Fruit fly (Drosophila melanogaster) whole organism, wandering third instar larva: ENCODE measurements around the gene Prosbeta4R1.

Source experiments
- CG9705 ChIP-seq: fragments of 200-800 bp; sonication (Bioruptor generic); optimal IDR thresholded peaks from 2 replicates; lab custom pipeline; 2018; ENCODE audit warnings: missing biosample characterization, mild to moderate bottlenecking, missing genetic modification characterization
- CrebA ChIP-seq: fragments of 200-800 bp; sonication (Bioruptor generic); optimal IDR thresholded peaks from 2 replicates; lab custom pipeline; 2016; ENCODE audit warnings: missing biosample characterization, mild to moderate bottlenecking, missing genetic modification characterization, borderline replicate concordance
- GATAd ChIP-seq: sonication (Bioruptor generic); optimal IDR thresholded peaks from 2 replicates; lab custom pipeline; 2016; ENCODE audit warnings: missing biosample characterization, missing genetic modification characterization
- Jra ChIP-seq: sonication (Bioruptor generic); optimal IDR thresholded peaks from 2 replicates; lab custom pipeline; 2016; ENCODE audit warnings: missing biosample characterization, missing genetic modification characterization
- Myc ChIP-seq: fragments of >200 bp; optimal IDR thresholded peaks from 2 replicates; lab custom pipeline; 2017
- N ChIP-seq: fragments of >200 bp; optimal IDR thresholded peaks from 2 replicates; lab custom pipeline; 2018; ENCODE audit warnings: missing biosample characterization, missing external identifiers, missing genetic modification characterization
- brk ChIP-seq: fragments of 200-800 bp; sonication (Bioruptor generic); optimal IDR thresholded peaks from 2 replicates; lab custom pipeline; 2016; ENCODE audit warnings: missing biosample characterization, mild to moderate bottlenecking, missing genetic modification characterization
- foxo ChIP-seq, 2 experiments: fragments of 200-800 bp; sonication (Bioruptor generic); optimal IDR thresholded peaks; 2 replicates in 1 of 2; 3 replicates in 1 of 2; lab custom pipeline; 2016 to 2017; ENCODE audit warnings: missing biosample characterization in 2 of 2, missing genetic modification characterization in 2 of 2
- fru ChIP-seq: fragments of 200-800 bp; sonication (Bioruptor generic); optimal IDR thresholded peaks from 3 replicates; lab custom pipeline; 2016; ENCODE audit warnings: missing biosample characterization, mild to moderate bottlenecking, missing genetic modification characterization
- lola ChIP-seq: fragments of >200 bp; optimal IDR thresholded peaks from 2 replicates; lab custom pipeline; 2017; ENCODE audit warnings: missing biosample characterization, missing genetic modification characterization
- psq ChIP-seq: fragments of 200-800 bp; sonication (Bioruptor generic); optimal IDR thresholded peaks from 3 replicates; lab custom pipeline; 2017; ENCODE audit warnings: missing biosample characterization, mild to moderate bottlenecking, missing genetic modification characterization, moderate library complexity
- rgr ChIP-seq: fragments of 200-800 bp; sonication (Bioruptor generic); optimal IDR thresholded peaks from 3 replicates; lab custom pipeline; 2016; ENCODE audit warnings: missing biosample characterization, mild to moderate bottlenecking, missing genetic modification characterization

DNA sequence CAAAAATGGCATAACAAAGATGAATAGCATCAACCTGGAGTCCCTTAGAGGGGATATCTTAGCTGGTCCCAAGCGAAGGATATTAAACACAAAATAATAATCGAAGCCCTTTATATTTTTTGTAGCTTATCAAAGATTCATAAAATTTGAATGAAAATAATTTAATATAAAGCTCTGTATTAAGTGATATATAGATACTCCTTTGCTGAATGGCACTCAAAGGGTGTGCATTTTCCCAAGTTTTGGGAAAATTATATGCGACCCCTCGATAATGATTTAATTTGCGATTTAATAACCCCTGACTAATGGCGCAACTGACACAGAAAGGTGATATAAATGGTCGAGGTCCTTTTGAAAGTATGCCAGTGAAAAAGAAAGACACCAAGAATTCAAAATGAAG lies 903 bp downstream of the Prosbeta4R1 start, which contains the start of gene Or23a:
- TF ChIP-seq fru (GFP tag; lab: Kevin White, UChicago) (no peak), CrebA (GFP tag; lab: Kevin White, UChicago) (no peak), CG9705 (no peak), GATAd (no peak), lola (GFP tag; lab: Kevin White, UChicago) (no peak), psq (GFP tag; lab: Kevin White, UChicago) (no peak), brk (GFP tag; lab: Kevin White, UChicago) (no peak), N (GFP tag; lab: Kevin White, UChicago) (no peak), Myc (no peak), rgr (GFP tag; lab: Kevin White, UChicago) (no peak), Jra (GFP tag; lab: Kevin White, UChicago) (no peak), foxo (GFP tag; optimal IDR thresholded peaks at IDR 0.05; lab: Kevin White, UChicago) (no peak)
